Worm (Caenorhabditis elegans): Measurements from ENCODE around the gene tpa-1.
A peak's percentile ranks its signal among the peaks of the same experiment; 100 is the strongest.

Gene tpa-1

ce11 chrIV:77421-77820, 14.4 kb upstream of the tpa-1 start:
- TF ChIP-seq efl-1 (optimal IDR thresholded peaks at IDR 0.05) (no peak), efl-1 (GFP tag; optimal IDR thresholded peaks at IDR 0.05 in 1 of 2) (peak in 1 of 2 experiments; percentile 70), ceh-82 (tag; optimal IDR thresholded peaks at IDR 0.05) (no peak)

DNA sequence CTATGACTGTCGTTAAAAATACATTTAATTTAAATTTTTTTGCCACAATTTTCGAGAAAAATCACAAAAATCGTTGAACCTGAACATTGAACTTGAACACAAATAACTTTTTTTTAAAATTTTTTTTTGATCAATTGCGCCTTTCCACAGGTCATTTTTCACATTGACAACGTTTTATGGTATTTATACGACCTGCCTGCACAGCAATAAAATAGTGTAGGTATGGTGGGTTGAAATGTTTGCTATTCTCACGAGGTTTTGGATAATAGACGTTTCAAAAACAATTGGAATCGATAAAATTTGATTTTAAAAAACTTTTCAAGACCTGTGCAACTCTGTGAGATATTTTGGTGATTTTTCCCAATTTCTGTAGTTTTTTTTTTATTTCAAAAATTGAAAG, 13.6 kb upstream of the tpa-1 start:
- TF ChIP-seq nhr-85 (tag) (peak; percentile 22), jun-1 (tag; optimal IDR thresholded peaks at IDR 0.05) (no peak), elt-3 (tag; optimal IDR thresholded peaks at IDR 0.05) (no peak), ceh-88 (GFP tag; IDR thresholded peaks at IDR 0.05) (no peak)

DNA sequence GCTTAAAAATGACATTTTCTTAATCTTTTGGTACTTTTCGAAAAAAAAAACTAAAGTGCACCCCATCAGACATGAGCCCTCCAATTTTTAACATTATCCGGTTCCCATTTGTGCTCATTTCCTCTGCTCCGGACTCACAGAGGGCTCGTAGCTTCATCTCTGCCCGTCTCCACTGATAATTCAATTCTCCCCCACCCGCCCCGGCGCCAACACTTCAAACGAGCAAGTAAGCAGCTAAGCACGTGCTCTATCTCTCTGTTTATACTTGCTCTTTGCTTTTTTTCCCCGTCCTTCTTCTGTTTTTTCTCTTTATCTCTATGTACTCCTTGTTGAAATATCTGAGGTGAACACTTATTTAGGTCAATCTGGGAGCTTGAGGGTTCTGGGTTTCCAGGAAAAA, 12.6 kb upstream of the tpa-1 start, which contains the start of gene T05C7.9:
Gene T05C7.9 (plus strand): TSS at position 72 of the 400 bp plus-strand sequence.
- no peak for TF ChIP-seq unc-86 (tag; optimal IDR thresholded peaks at IDR 0.05)
- no peak for TF ChIP-seq Y116A8C.19 (tag; optimal IDR thresholded peaks at IDR 0.05; ENCODE audit: borderline replicate concordance)
- TF ChIP-seq mab-9 (GFP tag; IDR thresholded peaks at IDR 0.05) = no peak
- no peak for TF ChIP-seq hlh-17 (GFP tag; optimal IDR thresholded peaks at IDR 0.05; ENCODE audit: borderline replicate concordance)
- TF ChIP-seq nhr-85 (tag) = no peak
- TF ChIP-seq zag-1 (tag; optimal IDR thresholded peaks at IDR 0.05) = no peak
- TF ChIP-seq ceh-90 (tag; optimal IDR thresholded peaks at IDR 0.05) = no peak
- peak in 1 of 2 experiments; percentile 44 for TF ChIP-seq mdl-1 (tag; optimal IDR thresholded peaks at IDR 0.05)
- TF ChIP-seq hpl-2 (GFP tag; optimal IDR thresholded peaks at IDR 0.05) = no peak
- no peak for TF ChIP-seq pqm-1 (tag; optimal IDR thresholded peaks at IDR 0.05)
- TF ChIP-seq aly-2 (tag; optimal IDR thresholded peaks at IDR 0.05) = no peak
- no peak for TF ChIP-seq lin-39 (tag; optimal IDR thresholded peaks at IDR 0.05)
- TF ChIP-seq zip-4 (GFP tag; optimal IDR thresholded peaks at IDR 0.05) = no peak
- no peak for TF ChIP-seq xbp-1 (tag; optimal IDR thresholded peaks at IDR 0.05)
- TF ChIP-seq sptf-1 (tag; optimal IDR thresholded peaks at IDR 0.05) = no peak
- no peak for TF ChIP-seq C34B4.2 (tag; optimal IDR thresholded peaks at IDR 0.05)
- no peak for TF ChIP-seq egl-13 (tag; optimal IDR thresholded peaks at IDR 0.05)
- TF ChIP-seq ets-5 (GFP tag; IDR thresholded peaks at IDR 0.05) = no peak
- TF ChIP-seq dsc-1 (tag; optimal IDR thresholded peaks at IDR 0.05) = no peak
- TF ChIP-seq C04F5.9 (tag; optimal IDR thresholded peaks at IDR 0.05) = no peak
- no peak for TF ChIP-seq dpl-1 (GFP tag; optimal IDR thresholded peaks at IDR 0.05)
- no peak for TF ChIP-seq ceh-88 (GFP tag; IDR thresholded peaks at IDR 0.05)
- no peak for TF ChIP-seq nhr-76 (tag; optimal IDR thresholded peaks at IDR 0.05)
- TF ChIP-seq nhr-11 (tag; optimal IDR thresholded peaks at IDR 0.05) = no peak
- no peak for TF ChIP-seq ztf-4 (tag; optimal IDR thresholded peaks at IDR 0.05)
- no peak for TF ChIP-seq nhr-84 (tag; optimal IDR thresholded peaks at IDR 0.05)
- TF ChIP-seq lin-13 (GFP tag; optimal IDR thresholded peaks at IDR 0.05) = no peak
- no peak for TF ChIP-seq lin-15B (tag; optimal IDR thresholded peaks at IDR 0.05)
- TF ChIP-seq skn-1 (tag; optimal IDR thresholded peaks at IDR 0.05) = peak; percentile 17
- no peak for TF ChIP-seq ama-1 (optimal IDR thresholded peaks at IDR 0.05)
- TF ChIP-seq lir-3 (tag; optimal IDR thresholded peaks at IDR 0.05; ENCODE audit: poor library complexity) = no peak
- TF ChIP-seq swsn-7 (tag; optimal IDR thresholded peaks at IDR 0.05) = no peak
- no peak for TF ChIP-seq unc-130 (tag; optimal IDR thresholded peaks at IDR 0.05)
- no peak for TF ChIP-seq fos-1 (tag; optimal IDR thresholded peaks at IDR 0.05)
- TF ChIP-seq isw-1 (GFP tag; IDR thresholded peaks at IDR 0.05) = no peak
- peak; percentile 33 for TF ChIP-seq fkh-10 (GFP tag; optimal IDR thresholded peaks at IDR 0.05)
- TF ChIP-seq vab-15 (tag; optimal IDR thresholded peaks at IDR 0.05) = no peak
- no peak for TF ChIP-seq nhr-19 (GFP tag; conservative IDR thresholded peaks at IDR 0.05)
- no peak for TF ChIP-seq fkh-4 (tag; optimal IDR thresholded peaks at IDR 0.05; ENCODE audit: borderline replicate concordance)
- TF ChIP-seq nhr-12 (tag; optimal IDR thresholded peaks at IDR 0.05) = no peak
- peak; percentile 30 for TF ChIP-seq tbx-2 (tag; optimal IDR thresholded peaks at IDR 0.05)
- TF ChIP-seq nhr-77 (tag; optimal IDR thresholded peaks at IDR 0.05) = peak; percentile 9
- no peak for TF ChIP-seq pag-3 (tag; optimal IDR thresholded peaks at IDR 0.05; ENCODE audit: borderline replicate concordance, insufficient read depth)
- TF ChIP-seq jun-1 (tag; optimal IDR thresholded peaks at IDR 0.05) = no peak
- no peak for TF ChIP-seq snu-23 (GFP tag; optimal IDR thresholded peaks at IDR 0.05)
- TF ChIP-seq grh-1 (GFP tag; IDR thresholded peaks at IDR 0.05) = no peak
- TF ChIP-seq sup-37 (GFP tag; optimal IDR thresholded peaks at IDR 0.05) = no peak

All from whole organism, L1 larva.